Worm (Caenorhabditis elegans): ENCODE data around the gene clec-21.

Gene clec-21

DNA sequence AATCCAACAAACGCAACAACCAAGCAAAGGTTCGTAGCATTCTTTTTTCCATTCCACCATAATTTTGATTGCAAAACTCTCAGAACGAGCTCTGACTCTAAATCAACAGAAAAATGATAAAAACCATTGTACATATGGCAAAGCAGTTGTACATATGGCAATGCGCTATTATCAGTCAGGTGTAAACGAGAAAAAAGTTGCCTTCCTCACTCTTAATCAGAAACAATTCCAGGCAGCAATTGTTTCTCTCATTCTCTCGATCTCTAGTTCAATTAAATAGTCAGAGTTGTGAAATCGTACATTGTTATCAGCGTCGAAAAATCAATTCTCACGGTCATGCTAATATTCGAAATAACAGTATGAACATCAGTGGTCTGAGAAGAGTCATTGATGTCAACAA lies 37.8 kb upstream of the clec-21 start:
- peak; percentile 46 for TF ChIP-seq elt-2 (tag; optimal IDR thresholded peaks at IDR 0.05)
- no peak for TF ChIP-seq eyg-1 (tag; optimal IDR thresholded peaks at IDR 0.05)

DNA sequence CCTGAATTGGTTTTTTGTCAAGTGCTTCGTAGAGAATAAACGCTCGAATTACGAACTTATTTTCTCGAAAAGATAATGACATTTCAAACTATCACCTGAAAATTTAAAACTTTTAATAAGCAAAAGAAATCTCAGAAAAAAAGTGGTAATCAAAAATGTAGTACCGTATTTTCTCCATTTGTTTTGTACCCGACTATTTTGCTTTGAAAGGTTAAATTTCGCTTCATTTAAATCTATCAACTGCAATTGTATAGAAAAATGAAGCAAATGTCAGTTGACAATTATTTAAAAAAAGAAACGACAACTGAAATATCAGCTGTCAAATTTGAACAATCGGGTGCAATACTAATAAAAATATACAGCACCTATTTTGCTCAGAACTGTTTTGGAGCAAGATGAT lies 37.1 kb upstream of the clec-21 start, which contains the start of gene fbxa-158:
fbxa-158 (minus strand) TSS at position 101 of the 400 bp plus-strand sequence.
- no peak for TF ChIP-seq ceh-30 (tag; optimal IDR thresholded peaks at IDR 0.05)
- TF ChIP-seq tbx-2 (tag; optimal IDR thresholded peaks at IDR 0.05), result no peak
- no peak for TF ChIP-seq hlh-30 (tag; optimal IDR thresholded peaks at IDR 0.05; ENCODE audit: insufficient read depth)
- TF ChIP-seq zip-5 (tag; optimal IDR thresholded peaks at IDR 0.05), result no peak
- no peak for TF ChIP-seq ceh-6 (GFP tag; optimal IDR thresholded peaks at IDR 0.05)
- no peak for TF ChIP-seq F13H6.1 (tag; optimal IDR thresholded peaks at IDR 0.05)
- no peak for TF ChIP-seq unc-55 (GFP tag; optimal IDR thresholded peaks at IDR 0.05)
- no peak for TF ChIP-seq hlh-15 (tag; optimal IDR thresholded peaks at IDR 0.05)

DNA sequence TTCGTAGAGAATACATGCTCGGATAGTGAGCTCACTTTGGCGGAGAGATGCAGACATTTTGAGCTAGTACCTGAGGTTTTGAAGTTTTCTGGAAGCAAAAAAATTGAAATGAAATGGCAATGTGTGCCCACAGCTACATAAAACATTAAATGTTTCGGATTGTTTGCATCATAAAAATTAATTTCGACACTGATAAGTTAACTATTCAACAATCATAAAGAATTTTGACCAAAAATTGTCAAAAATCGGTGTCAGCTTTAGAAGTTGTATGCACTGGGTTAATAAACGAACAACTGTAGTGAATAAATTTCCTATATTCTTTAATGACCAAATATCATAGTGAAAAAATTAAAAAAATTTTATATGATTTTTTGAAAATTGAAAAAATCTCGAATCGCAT lies 34.9 kb upstream of the clec-21 start, which contains the start of gene fbxa-166:
fbxa-166 (minus strand) TSS at position 101 of the 400 bp plus-strand sequence.
- TF ChIP-seq ahr-1 (tag; optimal IDR thresholded peaks at IDR 0.05) (no peak), unc-3 (GFP tag; conservative IDR thresholded peaks at IDR 0.05) (no peak), unc-3 (tag; optimal IDR thresholded peaks at IDR 0.05) (no peak), pha-4 (tag; optimal IDR thresholded peaks at IDR 0.05) (no peak), ceh-19 (GFP tag; optimal IDR thresholded peaks at IDR 0.05) (no peak), pha-2 (tag; optimal IDR thresholded peaks at IDR 0.05) (no peak), lim-6 (tag; optimal IDR thresholded peaks at IDR 0.05) (no peak), elt-2 (tag; optimal IDR thresholded peaks at IDR 0.05) (no peak), C08G9.2 (tag; optimal IDR thresholded peaks at IDR 0.05) (no peak), ceh-24 (tag; optimal IDR thresholded peaks at IDR 0.05) (no peak)

DNA sequence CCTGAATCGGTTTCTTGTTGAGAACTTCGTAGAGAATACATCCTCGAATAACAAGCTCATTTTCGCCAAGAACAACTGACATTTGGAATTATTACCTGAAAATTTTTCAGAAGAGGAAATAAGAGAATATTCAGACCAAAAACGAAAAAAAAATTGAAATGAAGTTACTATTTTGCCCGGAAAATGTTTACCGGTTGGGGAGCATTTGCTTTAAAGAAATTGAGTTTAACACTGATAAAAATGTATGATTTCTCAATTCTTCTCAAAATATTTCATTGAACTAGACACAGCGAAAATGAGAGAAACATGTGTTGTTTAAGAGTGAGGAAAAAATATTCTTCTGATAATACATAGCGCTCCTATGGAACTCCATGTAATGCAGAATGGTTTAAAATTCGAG lies 32.3 kb upstream of the clec-21 start, which contains the start of gene fbxa-165:
fbxa-165 (minus strand) TSS at position 101 of the 400 bp plus-strand sequence.
- TF ChIP-seq elt-4 (tag; optimal IDR thresholded peaks at IDR 0.05) (no peak), ceh-18 (tag; optimal IDR thresholded peaks at IDR 0.05) (no peak), sox-2 (GFP tag; IDR thresholded peaks at IDR 0.05) (no peak), fkh-10 (GFP tag; optimal IDR thresholded peaks at IDR 0.05) (no peak), fax-1 (tag; optimal IDR thresholded peaks at IDR 0.05) (no peak), tbx-2 (tag; optimal IDR thresholded peaks at IDR 0.05) (no peak), gmeb-2 (tag; optimal IDR thresholded peaks at IDR 0.05) (no peak), unc-55 (GFP tag; optimal IDR thresholded peaks at IDR 0.05) (no peak), madf-2 (tag; optimal IDR thresholded peaks at IDR 0.05) (no peak), T23F11.4 (GFP tag; optimal IDR thresholded peaks at IDR 0.05) (no peak), nhr-11 (tag; optimal IDR thresholded peaks at IDR 0.05) (no peak), unc-3 (GFP tag; conservative IDR thresholded peaks at IDR 0.05) (no peak), unc-3 (tag; optimal IDR thresholded peaks at IDR 0.05) (no peak), npax-4 (tag; optimal IDR thresholded peaks at IDR 0.05) (no peak), hlh-15 (tag; optimal IDR thresholded peaks at IDR 0.05) (no peak), ets-4 (tag; optimal IDR thresholded peaks at IDR 0.05) (no peak), nfya-1 (tag; optimal IDR thresholded peaks at IDR 0.05) (no peak), K09A11.1 (tag; optimal IDR thresholded peaks at IDR 0.05; ENCODE audit: insufficient read depth) (no peak), sox-4 (tag; optimal IDR thresholded peaks at IDR 0.05) (no peak), dmd-4 (tag; optimal IDR thresholded peaks at IDR 0.05; ENCODE audit: borderline replicate concordance) (no peak), che-1 (tag; optimal IDR thresholded peaks at IDR 0.05) (no peak)

DNA sequence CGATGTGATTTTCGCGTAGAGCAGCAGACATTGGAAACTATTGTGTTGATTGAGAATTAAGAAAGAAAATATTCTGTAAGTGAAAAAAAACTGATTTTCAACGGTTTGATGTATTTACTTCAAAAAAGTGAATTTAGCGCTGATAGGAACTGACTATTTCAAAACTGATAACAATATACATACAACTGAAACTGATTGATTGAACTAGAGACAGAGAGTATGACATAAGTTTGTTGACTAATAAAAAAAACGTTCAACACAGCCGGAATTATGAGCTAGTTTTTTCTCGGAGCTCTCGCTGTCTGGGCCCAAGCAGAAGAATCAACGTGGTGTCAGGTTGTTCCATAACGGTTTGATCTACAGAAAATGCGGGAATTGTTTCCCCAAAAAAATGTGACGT lies 29.9 kb upstream of the clec-21 start, which contains the start of gene fbxa-164:
fbxa-164 (minus strand) TSS at position 101 of the 400 bp plus-strand sequence.
- TF ChIP-seq T23F11.4 (GFP tag; optimal IDR thresholded peaks at IDR 0.05) (no peak), hlh-13 (GFP tag; optimal IDR thresholded peaks at IDR 0.05) (no peak), ceh-48 (tag; optimal IDR thresholded peaks at IDR 0.05) (no peak), dve-1 (tag; optimal IDR thresholded peaks at IDR 0.05) (no peak), sox-4 (tag; optimal IDR thresholded peaks at IDR 0.05) (no peak), lim-6 (tag; optimal IDR thresholded peaks at IDR 0.05) (no peak), sox-2 (GFP tag; IDR thresholded peaks at IDR 0.05) (no peak), ets-4 (tag; optimal IDR thresholded peaks at IDR 0.05) (no peak), C38D4.7 (GFP tag; optimal IDR thresholded peaks at IDR 0.05) (no peak), hlh-30 (tag; optimal IDR thresholded peaks at IDR 0.05; ENCODE audit: insufficient read depth) (no peak), nfya-1 (tag; optimal IDR thresholded peaks at IDR 0.05) (no peak), pag-3 (tag; optimal IDR thresholded peaks at IDR 0.05; ENCODE audit: borderline replicate concordance) (no peak), pat-9 (tag; optimal IDR thresholded peaks at IDR 0.05) (no peak), mec-3 (tag; optimal IDR thresholded peaks at IDR 0.05; ENCODE audit: borderline replicate concordance) (no peak), elt-2 (tag; optimal IDR thresholded peaks at IDR 0.05) (no peak), tbx-7 (tag; optimal IDR thresholded peaks at IDR 0.05) (no peak), unc-42 (tag; optimal IDR thresholded peaks at IDR 0.05) (no peak), rnt-1 (tag; optimal IDR thresholded peaks at IDR 0.05) (no peak)

All from whole organism, late embryonic.